Worm (Caenorhabditis elegans): ENCODE results near the gene trpp-11.
A peak's percentile ranks its signal among the peaks of the same experiment; 100 is the strongest.

trpp-11 gene

ce11 chrIII:835713-836278, 40.9 kb downstream of the trpp-11 start (continued):
- TF ChIP-seq lin-35 (GFP tag; optimal IDR thresholded peaks at IDR 0.05) (peak in 1 of 2 experiments; percentile 19), tbx-2 (tag; optimal IDR thresholded peaks at IDR 0.05) (no peak), lsy-2 (tag; optimal IDR thresholded peaks at IDR 0.05) (peak; percentile 40 to 64), grh-1 (GFP tag; IDR thresholded peaks at IDR 0.05) (peak; percentile 66), nhr-71 (tag; optimal IDR thresholded peaks at IDR 0.05) (peak; percentile 75), mab-9 (GFP tag; IDR thresholded peaks at IDR 0.05) (no peak), rnt-1 (tag; optimal IDR thresholded peaks at IDR 0.05) (peak; percentile 38), fkh-10 (GFP tag; optimal IDR thresholded peaks at IDR 0.05) (peak; percentile 60), nhr-47 (tag; optimal IDR thresholded peaks at IDR 0.05) (peak; percentile 68), mef-2 (tag; optimal IDR thresholded peaks at IDR 0.05) (no peak), alr-1 (tag; optimal IDR thresholded peaks at IDR 0.05; ENCODE audit: borderline replicate concordance) (no peak), lir-3 (tag; optimal IDR thresholded peaks at IDR 0.05; ENCODE audit: poor library complexity) (no peak), C34B4.2 (tag; optimal IDR thresholded peaks at IDR 0.05) (peak; percentile 55), sptf-1 (tag; optimal IDR thresholded peaks at IDR 0.05) (no peak), elt-2 (tag; optimal IDR thresholded peaks at IDR 0.05) (peak; percentile 29), nhr-85 (tag) (peak; percentile 75), aly-2 (tag; optimal IDR thresholded peaks at IDR 0.05) (peak; percentile 34), nhr-28 (tag; optimal IDR thresholded peaks at IDR 0.05) (peak; percentile 7), nhr-77 (tag; optimal IDR thresholded peaks at IDR 0.05) (peak; percentile 51), skn-1 (tag; optimal IDR thresholded peaks at IDR 0.05) (peak; percentile 30), efl-1 (optimal IDR thresholded peaks at IDR 0.05) (peak; percentile 34 to 45), efl-1 (GFP tag; optimal IDR thresholded peaks at IDR 0.05 in 1 of 2) (no peak), F16B12.6 (tag; optimal IDR thresholded peaks at IDR 0.05) (no peak), ceh-63 (GFP tag; optimal IDR thresholded peaks at IDR 0.05) (no peak), sup-37 (GFP tag; optimal IDR thresholded peaks at IDR 0.05) (peak; percentile 74), lin-13 (GFP tag; optimal IDR thresholded peaks at IDR 0.05) (no peak), snpc-4 (tag; optimal IDR thresholded peaks at IDR 0.05) (no peak), zip-4 (GFP tag; optimal IDR thresholded peaks at IDR 0.05) (no peak), ceh-82 (tag; optimal IDR thresholded peaks at IDR 0.05) (no peak), nhr-12 (tag; optimal IDR thresholded peaks at IDR 0.05) (no peak), ces-1 (GFP tag; optimal IDR thresholded peaks at IDR 0.05) (no peak), pag-3 (tag; optimal IDR thresholded peaks at IDR 0.05; ENCODE audit: borderline replicate concordance, insufficient read depth) (no peak)

ce11 chrIII:839491-839890, 44.6 kb downstream of the trpp-11 start, which contains the start of gene dos-3:
dos-3 (minus strand) TSS chrIII:839591.
- TF ChIP-seq nhr-19 (GFP tag; conservative IDR thresholded peaks at IDR 0.05) (no peak), zag-1 (tag; optimal IDR thresholded peaks at IDR 0.05) (no peak), unc-30 (tag; optimal IDR thresholded peaks at IDR 0.05) (no peak), ceh-90 (tag; optimal IDR thresholded peaks at IDR 0.05) (no peak), lin-14 (GFP tag; optimal IDR thresholded peaks at IDR 0.05) (no peak), ama-1 (optimal IDR thresholded peaks at IDR 0.05) (no peak), lsy-2 (tag; optimal IDR thresholded peaks at IDR 0.05) (no peak), ceh-82 (tag; optimal IDR thresholded peaks at IDR 0.05) (no peak), ceh-88 (GFP tag; IDR thresholded peaks at IDR 0.05) (no peak), efl-1 (optimal IDR thresholded peaks at IDR 0.05) (no peak), efl-1 (GFP tag; optimal IDR thresholded peaks at IDR 0.05 in 1 of 2) (no peak)

- TF ChIP-seq ceh-82 (tag; optimal IDR thresholded peaks at IDR 0.05) = no peak
- TF ChIP-seq nhr-85 (tag) = peak; percentile 1
- TF ChIP-seq lin-14 (GFP tag; optimal IDR thresholded peaks at IDR 0.05) = peak; percentile 35
- TF ChIP-seq mep-1 (tag; optimal IDR thresholded peaks at IDR 0.05) = peak; percentile 3
- peak; percentile 93 for TF ChIP-seq pag-3 (tag; optimal IDR thresholded peaks at IDR 0.05; ENCODE audit: borderline replicate concordance, insufficient read depth)
- no peak for TF ChIP-seq elt-2 (tag; optimal IDR thresholded peaks at IDR 0.05)
- TF ChIP-seq rnt-1 (tag; optimal IDR thresholded peaks at IDR 0.05) = peak; percentile 23
- peak; percentile 18 for TF ChIP-seq nhr-71 (tag; optimal IDR thresholded peaks at IDR 0.05)
Observed at ce11 chrIII:841177-841576, 46.2 kb downstream of the trpp-11 start, which contains the start of gene K02F3.9. K02F3.9 (minus strand) TSS chrIII:841366.

Data from whole organism, L1 larva.